Fruit fly (Drosophila melanogaster): ENCODE results near the gene CG8112.

Gene CG8112

DNA sequence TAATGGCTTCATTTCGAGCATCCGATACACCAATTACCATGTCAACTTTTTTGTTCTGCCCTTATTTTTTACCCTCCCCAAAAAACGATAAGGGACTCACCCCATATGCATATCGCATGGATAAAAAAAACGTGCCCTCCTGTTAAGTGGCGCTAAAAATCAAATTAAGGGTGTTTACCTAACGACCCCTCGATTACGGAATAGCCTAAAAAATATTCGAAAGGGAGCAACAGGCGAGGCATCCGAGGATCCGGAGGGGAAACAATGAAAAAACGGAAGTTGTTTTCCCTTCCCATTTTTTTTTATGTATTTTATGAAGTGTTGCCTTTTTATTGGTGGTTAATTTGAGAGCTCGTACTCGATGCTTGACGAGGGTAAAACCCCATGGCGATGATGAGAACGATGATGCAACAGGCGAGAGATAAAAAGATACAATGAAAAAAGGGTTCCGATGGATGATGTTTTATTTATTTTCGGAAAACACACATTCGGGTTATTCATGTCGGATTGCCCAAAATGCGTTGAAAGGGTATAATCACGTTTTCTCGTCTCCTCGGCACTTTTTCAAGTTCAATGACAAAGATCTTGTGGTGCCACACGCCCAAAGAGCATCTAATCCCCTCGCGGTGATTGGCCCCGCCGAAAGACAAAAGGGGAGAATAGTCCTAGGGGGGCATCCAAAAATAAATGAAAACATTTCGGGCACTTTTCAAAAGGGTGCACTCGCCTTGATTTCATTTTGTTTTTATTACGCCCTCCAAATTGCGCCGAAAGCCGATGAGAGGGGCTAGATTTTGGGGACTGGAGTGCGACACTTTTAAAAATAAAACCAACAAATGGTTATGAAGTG, 28.2 kb upstream of the CG8112 start, which contains the start of gene CG44227:
Gene CG44227 (minus strand): TSS at position 849 of the 850 bp plus-strand sequence.
- TF ChIP-seq CG8478 (optimal IDR thresholded peaks at IDR 0.05), result no peak
- TF ChIP-seq CTCF (optimal IDR thresholded peaks at IDR 0.05), result no peak

dm6 chr3R:8686446-8686845, 26.3 kb upstream of the CG8112 start:
- no peak for TF ChIP-seq CG8478 (optimal IDR thresholded peaks at IDR 0.05)
- no peak for TF ChIP-seq CTCF (optimal IDR thresholded peaks at IDR 0.05)

DNA sequence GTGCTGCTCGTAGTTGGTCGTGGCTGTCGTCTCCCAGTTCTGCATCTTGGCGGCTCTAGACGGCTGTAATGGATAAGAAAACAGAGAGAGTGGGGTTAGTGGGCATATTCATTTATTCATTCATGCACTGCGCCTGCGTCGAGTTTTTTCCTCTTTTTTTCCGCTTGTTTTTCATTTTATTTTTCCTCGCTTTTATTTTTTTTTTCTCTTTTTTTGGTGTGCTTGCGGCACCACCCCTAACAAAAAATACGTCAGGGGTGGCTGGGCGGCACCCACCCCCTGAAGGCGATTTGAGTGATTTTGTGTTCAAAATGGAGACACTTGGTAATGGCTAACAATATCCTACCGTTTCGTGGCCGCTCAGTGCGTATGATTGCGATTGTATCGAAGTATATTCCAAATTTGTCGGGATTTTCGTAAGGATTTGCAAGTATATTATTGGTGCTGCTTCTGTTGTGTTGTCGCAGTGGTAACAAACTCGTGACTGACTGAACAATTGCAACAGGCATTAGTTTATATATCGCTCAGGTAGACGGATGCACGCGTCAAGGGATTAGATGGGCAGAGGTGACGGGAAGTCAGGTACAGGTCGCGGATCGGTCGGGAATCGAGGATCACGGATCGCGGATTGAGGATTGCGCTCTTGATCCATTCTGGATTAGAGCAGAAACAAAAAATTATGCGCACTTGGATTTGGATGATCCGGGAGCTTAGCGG, 18.5 kb upstream of the CG8112 start:
- TF ChIP-seq CTCF (optimal IDR thresholded peaks at IDR 0.05) (no peak), CG8478 (optimal IDR thresholded peaks at IDR 0.05) (no peak)

- TF ChIP-seq CG8478 (optimal IDR thresholded peaks at IDR 0.05) (no peak), CTCF (optimal IDR thresholded peaks at IDR 0.05) (no peak)
These were observed 14.9 kb upstream of the CG8112 start, which contains the start of gene hb for dm6 chr3R:8697772-8698259. Gene hb (minus strand): TSS chr3R:8697822.

dm6 chr3R:8699230-8699629, 13.5 kb upstream of the CG8112 start:
- no peak for TF ChIP-seq CTCF (optimal IDR thresholded peaks at IDR 0.05)
- TF ChIP-seq CG8478 (optimal IDR thresholded peaks at IDR 0.05), result no peak

DNA sequence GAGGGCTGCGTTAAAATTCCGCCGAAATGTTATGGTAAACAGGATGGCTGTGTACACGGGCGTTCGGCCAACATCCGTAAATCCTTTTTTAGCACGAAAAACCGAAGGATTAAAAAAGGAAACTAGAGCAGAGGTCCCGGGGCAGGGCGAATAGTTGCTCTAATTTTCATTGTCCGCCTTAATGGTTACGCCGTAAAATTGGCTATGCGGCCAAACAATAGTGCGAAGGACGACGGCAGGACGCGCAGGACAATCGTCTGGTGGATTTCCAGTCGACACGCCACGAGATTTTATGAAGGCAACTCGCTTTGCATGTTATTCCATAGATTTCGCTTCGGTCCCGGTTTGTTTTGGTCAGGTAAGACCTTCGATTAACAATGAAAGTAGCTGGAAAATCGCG, 12.1 kb upstream of the CG8112 start:
- TF ChIP-seq CTCF (optimal IDR thresholded peaks at IDR 0.05) (no peak), CG8478 (optimal IDR thresholded peaks at IDR 0.05) (no peak)

- TF ChIP-seq CG8478 (optimal IDR thresholded peaks at IDR 0.05) (no peak), CTCF (optimal IDR thresholded peaks at IDR 0.05) (no peak)
These were observed 11.5 kb upstream of the CG8112 start for dm6 chr3R:8701197-8701596.

dm6 chr3R:8704669-8705068, 8.1 kb upstream of the CG8112 start:
- no peak for TF ChIP-seq CTCF (optimal IDR thresholded peaks at IDR 0.05)

dm6 chr3R:8705323-8706097, 7.2 kb upstream of the CG8112 start:
- no peak for TF ChIP-seq CTCF (optimal IDR thresholded peaks at IDR 0.05)
- TF ChIP-seq CG8478 (optimal IDR thresholded peaks at IDR 0.05), result no peak

DNA sequence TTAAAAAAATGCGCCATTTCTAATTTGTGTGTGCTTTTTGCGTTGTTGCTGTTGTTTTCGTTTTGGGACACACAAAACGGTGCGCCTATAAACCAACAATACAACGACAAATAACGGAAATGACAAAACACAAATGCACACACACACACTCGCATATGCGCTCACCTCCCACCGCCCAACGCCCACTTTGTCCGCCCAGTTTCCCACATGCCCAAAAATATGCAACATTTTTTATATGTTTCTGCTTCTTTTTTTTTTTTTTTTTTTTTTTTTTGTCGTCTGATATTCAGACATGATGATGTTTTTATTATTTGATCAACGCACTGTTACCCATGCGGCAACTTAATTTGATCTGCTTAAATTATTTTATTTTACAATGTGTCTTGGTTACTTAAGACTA, 5.6 kb upstream of the CG8112 start:
- TF ChIP-seq CG8478 (optimal IDR thresholded peaks at IDR 0.05) (no peak), CTCF (optimal IDR thresholded peaks at IDR 0.05) (no peak)

DNA sequence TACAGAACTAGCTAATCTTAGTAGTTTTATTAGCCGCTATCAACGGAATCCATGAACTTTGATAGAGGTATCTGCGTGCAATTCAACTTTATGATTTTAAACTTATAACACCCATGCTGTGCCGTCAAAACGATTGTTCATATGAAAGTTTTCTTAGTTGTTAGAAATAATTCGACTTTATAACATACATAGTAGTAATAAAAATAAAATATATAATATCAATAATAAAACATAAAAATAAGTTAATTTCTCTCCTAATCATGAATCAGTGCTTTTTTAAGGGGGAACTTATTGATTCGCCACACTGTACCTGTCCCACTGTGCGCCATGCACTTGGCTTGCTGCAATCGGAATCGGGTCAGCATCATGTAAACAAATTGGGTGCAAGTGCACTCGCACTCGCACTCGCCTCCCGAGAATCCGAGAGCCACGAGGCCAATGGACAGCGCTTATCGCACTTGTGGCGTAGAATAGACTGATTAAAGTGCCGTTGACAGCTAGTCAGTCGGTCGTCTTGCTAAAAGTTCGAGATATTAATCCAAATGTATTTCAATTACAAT, 763 bp upstream of the CG8112 start:
- no peak for TF ChIP-seq CTCF (optimal IDR thresholded peaks at IDR 0.05)
- TF ChIP-seq CG8478 (optimal IDR thresholded peaks at IDR 0.05), result no peak

DNA sequence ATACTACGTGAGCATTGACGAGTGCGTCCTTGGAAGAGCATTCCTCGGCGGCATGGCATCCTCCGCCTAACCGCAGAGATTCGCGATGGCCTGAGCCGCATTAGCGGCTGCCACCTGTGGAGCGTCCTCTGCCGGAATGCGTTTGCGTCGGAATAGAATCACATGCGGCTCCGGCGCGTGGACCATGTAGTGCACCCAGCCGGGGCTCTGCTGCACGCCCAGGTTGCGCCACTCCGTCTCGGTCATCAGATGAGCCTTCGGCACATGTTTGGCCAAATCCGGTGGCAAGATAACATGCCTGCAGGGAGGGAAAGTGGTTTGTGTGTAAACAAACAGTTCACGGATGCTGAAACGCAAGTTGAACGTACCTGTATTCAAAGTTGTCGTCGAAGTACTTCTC, 2.6 kb downstream of the CG8112 start:
- no peak for TF ChIP-seq CG8478 (optimal IDR thresholded peaks at IDR 0.05)
- TF ChIP-seq CTCF (optimal IDR thresholded peaks at IDR 0.05), result peak in 1 of 2 experiments; percentile 22

DNA sequence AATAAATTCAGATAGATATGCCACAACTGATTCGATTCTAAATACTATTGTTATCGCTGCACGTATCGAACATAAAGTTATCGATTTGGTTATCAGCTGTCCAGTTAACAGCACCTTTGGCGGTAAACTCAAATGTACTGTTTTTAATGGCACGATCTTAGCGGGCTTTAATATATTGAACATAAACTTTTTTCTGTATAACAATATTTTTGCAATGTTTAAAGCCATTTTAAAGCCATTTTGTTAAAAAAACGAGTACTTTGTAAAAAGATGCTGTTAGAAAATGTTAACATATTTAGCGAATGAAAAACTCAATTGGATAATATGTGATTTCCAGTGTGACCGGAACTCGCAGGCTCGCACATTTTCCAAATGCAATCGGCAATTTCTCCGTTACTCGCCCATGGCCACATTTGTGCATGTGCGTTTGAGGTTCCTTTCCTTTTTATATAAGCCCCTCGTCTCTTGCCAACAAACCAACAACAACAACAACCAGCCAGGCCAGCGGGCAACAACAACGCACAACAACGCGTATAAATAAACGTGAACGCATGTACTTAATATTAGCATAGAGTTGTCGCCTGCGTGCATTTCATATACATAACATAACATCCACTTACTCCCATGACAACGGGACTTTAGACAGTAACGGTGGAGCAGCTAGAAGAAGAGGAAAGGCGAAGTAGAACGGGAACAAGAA, 3.3 kb downstream of the CG8112 start, which contains the start of gene TMEM216:
Gene TMEM216 (plus strand): TSS at position 393 of the 700 bp plus-strand sequence.
- no peak for TF ChIP-seq CG8478 (optimal IDR thresholded peaks at IDR 0.05)
- TF ChIP-seq CTCF (optimal IDR thresholded peaks at IDR 0.05), result peak in 1 of 2 experiments; percentile 19

DNA sequence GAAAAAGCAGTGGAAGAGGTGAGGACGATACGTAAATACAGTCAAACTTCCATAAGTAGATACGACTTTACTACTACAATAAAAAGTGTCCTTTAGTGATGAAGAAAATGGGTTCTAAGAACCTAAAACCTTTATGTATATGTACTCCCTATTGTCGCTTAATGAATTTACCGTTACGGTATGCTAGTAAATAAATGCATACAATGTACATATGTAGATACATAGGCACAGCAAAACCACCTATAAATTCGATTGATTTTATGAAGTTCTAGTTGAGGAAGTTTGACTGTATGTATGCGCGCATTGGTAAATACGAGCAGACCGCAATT, 3.8 kb downstream of the CG8112 start:
- TF ChIP-seq CG8478 (optimal IDR thresholded peaks at IDR 0.05), result no peak
- no peak for TF ChIP-seq CTCF (optimal IDR thresholded peaks at IDR 0.05)

All from S2 (cell line).